Fruit fly (Drosophila melanogaster): ENCODE data around the gene CG44325.

Gene CG44325

DNA sequence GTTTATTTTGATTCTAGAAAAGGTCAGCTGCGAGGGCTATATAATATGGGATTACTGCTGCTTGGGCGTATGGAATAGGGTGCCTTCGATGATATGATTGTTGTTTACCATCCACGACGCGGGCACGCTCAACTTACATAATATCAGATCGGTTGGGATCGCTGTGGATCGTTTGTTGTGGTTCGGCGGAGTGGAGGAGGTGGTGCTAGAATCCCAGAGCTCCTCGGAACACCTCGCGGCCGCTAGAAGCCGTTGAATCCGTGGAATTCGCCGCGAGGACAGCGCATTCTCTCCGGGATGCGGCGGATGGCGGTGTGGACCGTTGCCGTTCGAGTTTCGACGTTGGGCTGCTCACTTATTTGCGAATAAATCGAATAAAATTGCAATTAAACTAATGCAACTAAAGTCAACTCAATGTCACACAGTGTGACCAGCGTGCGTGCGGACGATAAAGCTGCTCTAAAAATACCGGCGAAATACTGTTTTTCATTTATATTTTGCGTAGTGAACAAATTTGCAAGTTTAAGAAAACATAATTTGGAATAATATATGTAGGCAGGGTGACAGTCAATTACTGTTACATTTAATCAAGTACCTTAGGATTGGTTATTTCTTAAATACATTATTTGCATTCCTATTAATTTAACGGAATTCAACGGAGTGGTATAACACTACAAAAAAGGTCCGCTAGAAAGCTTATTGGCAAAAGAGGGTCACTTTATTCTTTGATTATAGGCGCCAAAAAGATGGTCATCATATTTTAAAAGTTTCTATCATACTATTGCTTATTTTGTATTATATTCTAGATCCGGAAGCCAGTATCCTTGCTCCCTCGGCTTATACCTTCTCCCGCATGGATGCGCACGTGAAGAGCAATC is 25.2 kb upstream of the CG44325 start, which contains the start of gene CG7766:
TSS of gene CG7766 (minus strand) at position 432 of the 878 bp plus-strand sequence.
- TF ChIP-seq nmo (GFP tag; optimal IDR thresholded peaks at IDR 0.05) (peak; percentile 22), sim (GFP tag; IDR thresholded peaks at IDR 0.05) (no peak), Ada2b (GFP tag; IDR thresholded peaks at IDR 0.05) (no peak), stc (GFP tag; IDR thresholded peaks at IDR 0.05) (no peak), Asciz (GFP tag; optimal IDR thresholded peaks at IDR 0.05) (no peak), Atf6 (GFP tag; IDR thresholded peaks at IDR 0.05) (0 out of 2 replicates have a peak, but pooled peaks have one; percentile 20), sqz (GFP tag; optimal IDR thresholded peaks at IDR 0.05) (no peak), CG7786 (GFP tag; optimal IDR thresholded peaks at IDR 0.05) (no peak), CG12391 (tag; optimal IDR thresholded peaks at IDR 0.05) (no peak), CG10431 (GFP tag; optimal IDR thresholded peaks at IDR 0.05) (no peak), jumu (GFP tag; optimal IDR thresholded peaks at IDR 0.05) (no peak), Awh (GFP tag; IDR thresholded peaks at IDR 0.05) (no peak), Stat92E (GFP tag; optimal IDR thresholded peaks at IDR 0.05) (no peak), Aef1 (GFP tag; IDR thresholded peaks at IDR 0.05) (no peak), Med (GFP tag) (no peak), CG17186 (GFP tag; optimal IDR thresholded peaks at IDR 0.05) (peak; percentile 37), pb (GFP tag; optimal IDR thresholded peaks at IDR 0.05) (no peak), sna (GFP tag; IDR thresholded peaks at IDR 0.05; ENCODE audit: partially characterized antibody) (no peak), trem (tag; optimal IDR thresholded peaks at IDR 0.05) (peak; percentile 15), luna (GFP tag; optimal IDR thresholded peaks at IDR 0.05) (no peak), HLHmδ (GFP tag; optimal IDR thresholded peaks at IDR 0.05) (no peak), CG4617 (GFP tag; optimal IDR thresholded peaks at IDR 0.05; ENCODE audit: borderline replicate concordance) (peak; percentile 9), CG2712 (tag; optimal IDR thresholded peaks at IDR 0.05) (no peak), zfh1 (GFP tag; IDR thresholded peaks at IDR 0.05) (no peak), Spps (tag; optimal IDR thresholded peaks at IDR 0.05) (no peak), CG10209 (GFP tag; optimal IDR thresholded peaks at IDR 0.05) (no peak), Adf1 (GFP tag; IDR thresholded peaks at IDR 0.05) (no peak), BEAF-32 (GFP tag; optimal IDR thresholded peaks at IDR 0.05) (peak; percentile 35), CG15696 (tag; optimal IDR thresholded peaks at IDR 0.05) (no peak), ind (GFP tag; optimal IDR thresholded peaks at IDR 0.05) (no peak), CG6272 (GFP tag; IDR thresholded peaks at IDR 0.05) (no peak), CG2678 (tag; optimal IDR thresholded peaks at IDR 0.05) (no peak), dimm (GFP tag; IDR thresholded peaks at IDR 0.05) (no peak), pho (GFP tag; optimal IDR thresholded peaks at IDR 0.05) (no peak), tna (GFP tag; IDR thresholded peaks at IDR 0.05; ENCODE audit: partially characterized antibody) (peak; percentile 13; the same call in 1 of the 2 replicates), CG16813 (GFP tag; IDR thresholded peaks at IDR 0.05; ENCODE audit: partially characterized antibody) (no peak), NK7.1 (GFP tag; optimal IDR thresholded peaks at IDR 0.05) (no peak), caup (GFP tag; optimal IDR thresholded peaks at IDR 0.05; ENCODE audit: severe bottlenecking) (no peak), Scr (GFP tag; IDR thresholded peaks at IDR 0.05; ENCODE audit: partially characterized antibody) (no peak), CG7963 (GFP tag; IDR thresholded peaks at IDR 0.05; ENCODE audit: partially characterized antibody) (no peak), Lim3 (GFP tag; IDR thresholded peaks at IDR 0.05) (no peak), gcm2 (GFP tag; optimal IDR thresholded peaks at IDR 0.05) (no peak), pita (GFP tag; optimal IDR thresholded peaks at IDR 0.05) (no peak), Myb (GFP tag; optimal IDR thresholded peaks at IDR 0.05) (peak; percentile 21), CG17912 (GFP tag; optimal IDR thresholded peaks at IDR 0.05) (no peak), CG8388 (GFP tag; optimal IDR thresholded peaks at IDR 0.05) (no peak), fd96Cb (tag; optimal IDR thresholded peaks at IDR 0.05) (no peak), Hand (GFP tag; optimal IDR thresholded peaks at IDR 0.05) (no peak)

All from whole organism, embryonic.